Worm (Caenorhabditis elegans) whole organism, L4 larva: ENCODE measurements around the gene jamp-1.

ENCODE experiments used
- D1046.2 ChIP-seq: fragments of 200-800 bp; sonication (Bioruptor generic); IDR thresholded peaks from 2 replicates; pipeline ENCODE4 v1.3.6; 2022; ENCODE audit warnings: missing genetic modification characterization, missing compliant biosample characterization
- aha-1 ChIP-seq: fragments of 150-350 bp; peaks from one replicate; lab custom pipeline; 2014; ENCODE audit warnings: missing biosample characterization, missing genetic modification characterization
- ceh-62 ChIP-seq: sonication (generic microtip); optimal IDR thresholded peaks from 2 replicates; lab custom pipeline; 2017; ENCODE audit warnings: missing biosample characterization, missing genetic modification characterization
- dmd-6 ChIP-seq: fragments of 200-800 bp; sonication (Bioruptor generic); IDR thresholded peaks from 2 replicates; pipeline ENCODE4 v1.3.6; 2022; ENCODE audit warnings: missing genetic modification reagents, missing genetic modification characterization, missing compliant biosample characterization
- dmd-9 ChIP-seq: fragments of 200-800 bp; sonication (Bioruptor generic); IDR thresholded peaks from 2 replicates; pipeline ENCODE4 v1.3.6; 2022; ENCODE audit warnings: missing genetic modification reagents, missing genetic modification characterization, missing compliant biosample characterization
- dpl-1 ChIP-seq: fragments of 150-350 bp; optimal IDR thresholded peaks from 2 replicates; lab custom pipeline; 2014; ENCODE audit warnings: missing biosample characterization, missing genetic modification reagents, missing genetic modification characterization
- dve-1 ChIP-seq: sonication (generic microtip); optimal IDR thresholded peaks from 2 replicates; lab custom pipeline; 2017; ENCODE audit warnings: antibody characterized with exemption, mild to moderate bottlenecking, missing genetic modification characterization, missing compliant biosample characterization; ENCODE audit not compliant: insufficient read depth
- egl-43 ChIP-seq: fragments of 200-800 bp; sonication (Bioruptor generic); IDR thresholded peaks from 2 replicates; pipeline ENCODE4 v1.3.6; 2022; ENCODE audit warnings: missing genetic modification reagents, missing genetic modification characterization, missing compliant biosample characterization
- hlh-11 ChIP-seq: fragments of 200-800 bp; sonication (Bioruptor generic); optimal IDR thresholded peaks from 2 replicates; lab custom pipeline; 2018; ENCODE audit warnings: mild to moderate bottlenecking, missing genetic modification characterization, missing compliant biosample characterization
- lin-15B ChIP-seq: fragments of 150-350 bp; sonication (generic microtip); optimal IDR thresholded peaks from 3 replicates; lab custom pipeline; 2014; ENCODE audit warnings: missing biosample characterization, missing genetic modification characterization
- lin-39 ChIP-seq: fragments of 150-350 bp; optimal IDR thresholded peaks from 2 replicates; lab custom pipeline; 2014; ENCODE audit warnings: missing biosample characterization, missing genetic modification reagents, missing genetic modification characterization
- lir-3 ChIP-seq: sonication (generic microtip); optimal IDR thresholded peaks from 2 replicates; lab custom pipeline; 2016; ENCODE audit warnings: mild to moderate bottlenecking, missing genetic modification characterization, missing compliant biosample characterization
- mdl-1 ChIP-seq, 2 experiments: fragments of 150-350 bp in 1 of 2; sonication (generic microtip) in 1 of 2; optimal IDR thresholded peaks; 2 replicates each; lab custom pipeline; 2014 to 2017; ENCODE audit warnings: missing biosample characterization in 2 of 2, missing genetic modification characterization in 2 of 2
- mep-1 ChIP-seq: fragments of 150-350 bp; sonication (generic microtip); optimal IDR thresholded peaks from 3 replicates; lab custom pipeline; 2014; ENCODE audit warnings: missing biosample characterization, missing genetic modification characterization
- nhr-102 ChIP-seq: sonication (generic microtip); optimal IDR thresholded peaks from 2 replicates; lab custom pipeline; 2016; ENCODE audit warnings: mild to moderate bottlenecking, missing genetic modification characterization, moderate library complexity, missing compliant biosample characterization
- nhr-11 ChIP-seq: fragments of 150-350 bp; optimal IDR thresholded peaks from 2 replicates; lab custom pipeline; 2014; ENCODE audit warnings: missing biosample characterization, missing genetic modification characterization
- nhr-111 ChIP-seq: fragments of 200-800 bp; sonication (Bioruptor generic); optimal IDR thresholded peaks from 2 replicates; lab custom pipeline; 2018; ENCODE audit warnings: mild to moderate bottlenecking, missing genetic modification characterization, missing compliant biosample characterization
- nhr-76 ChIP-seq: fragments of 150-350 bp; optimal IDR thresholded peaks from 2 replicates; lab custom pipeline; 2014; ENCODE audit warnings: missing biosample characterization, missing genetic modification characterization
- php-3 ChIP-seq: fragments of 200-800 bp; sonication (Bioruptor generic); IDR thresholded peaks from 2 replicates; pipeline ENCODE4 v1.3.6; 2022; ENCODE audit warnings: missing genetic modification reagents, missing genetic modification characterization, missing compliant biosample characterization
- sdz-12 ChIP-seq: fragments of 200-800 bp; sonication (Bioruptor generic); optimal IDR thresholded peaks from 2 replicates; lab custom pipeline; 2018; ENCODE audit warnings: mild to moderate bottlenecking, missing genetic modification characterization, missing compliant biosample characterization
- snpc-4 ChIP-seq: fragments of 150-350 bp; optimal IDR thresholded peaks from 2 replicates; lab custom pipeline; 2014; ENCODE audit warnings: missing biosample characterization, missing genetic modification characterization
- unc-62 ChIP-seq, 3 experiments: fragments of 150-350 bp in 1 of 3; sonication (generic microtip); optimal IDR thresholded peaks in 2 of 3; peaks in 1 of 3; 1 replicate in 1 of 3; 2 replicates in 2 of 3; lab custom pipeline; 2014 to 2017; ENCODE audit warnings: missing biosample characterization in 3 of 3, missing genetic modification characterization in 3 of 3, missing genetic modification reagents in 3 of 3, missing genotype in 1 of 3
- zip-2 ChIP-seq: fragments of 150-350 bp; optimal IDR thresholded peaks from 2 replicates; lab custom pipeline; 2014; ENCODE audit warnings: missing biosample characterization, missing genetic modification characterization

Gene jamp-1

ce11 chrV:6000368-6000802 is 50.7 kb downstream of the jamp-1 start (continued):
- TF ChIP-seq snpc-4 = no peak
- TF ChIP-seq nhr-11 (tag; lab: Kevin White, UChicago) = peak; percentile 92
- TF ChIP-seq dpl-1 (GFP tag; lab: Kevin White, UChicago) = peak; percentile 67
- TF ChIP-seq lin-39 = no peak
- TF ChIP-seq dmd-6 (GFP tag; lab: Robert Waterston, UW) = peak; percentile 99
- TF ChIP-seq lir-3 (tag; lab: Kevin White, UChicago) = no peak
- peak; percentile 83 for TF ChIP-seq egl-43 (GFP tag; lab: Robert Waterston, UW)
- peak; percentile 100 for TF ChIP-seq hlh-11 (tag; lab: Kevin White, UChicago)
- TF ChIP-seq mdl-1 (tag; optimal IDR thresholded peaks at IDR 0.05; lab: Kevin White, UChicago) = peak; percentile 67 to 96
- TF ChIP-seq zip-2 (tag; lab: Kevin White, UChicago) = peak; percentile 30
- peak; percentile 95 for TF ChIP-seq aha-1 (tag; lab: Kevin White, UChicago)
- TF ChIP-seq nhr-111 (GFP tag; lab: Kevin White, UChicago) = no peak
- no peak for TF ChIP-seq lin-15B (tag; lab: Kevin White, UChicago)
- no peak for TF ChIP-seq ceh-62 (tag; lab: Kevin White, UChicago)
- peak; percentile 96 for TF ChIP-seq nhr-102 (tag; lab: Kevin White, UChicago)
- TF ChIP-seq nhr-76 (tag; lab: Kevin White, UChicago) = peak; percentile 33
- TF ChIP-seq unc-62 (GFP tag; optimal IDR thresholded peaks at IDR 0.05 in 1 of 2; lab: Kevin White, UChicago) = peak in 1 of 2 experiments; percentile 99
- TF ChIP-seq unc-62 (tag; optimal IDR thresholded peaks at IDR 0.05; lab: Kevin White, UChicago) = no peak
- TF ChIP-seq mep-1 (tag; lab: Kevin White, UChicago) = peak; percentile 93
- TF ChIP-seq dmd-9 (GFP tag; lab: Robert Waterston, UW) = peak; percentile 64; the same call in 1 of the 2 replicates
- peak; percentile 97 for TF ChIP-seq php-3 (GFP tag; lab: Robert Waterston, UW)
- TF ChIP-seq dve-1 (tag; lab: Kevin White, UChicago) = peak; percentile 99
- TF ChIP-seq D1046.2 (GFP tag; lab: Robert Waterston, UW) = 0 out of 2 replicates have a peak, but pooled peaks have one; percentile 18
- no peak for TF ChIP-seq sdz-12
- TF ChIP-seq, all 104 proteins: peak for 63
